Worm (Caenorhabditis elegans) whole organism, late embryonic: ENCODE results near the gene K11H12.7.

Experiments used
- C08G9.2 ChIP-seq: sonication (generic microtip); optimal IDR thresholded peaks from 2 replicates; lab custom pipeline; 2016; ENCODE audit warnings: mild to moderate bottlenecking, missing genetic modification characterization, moderate library complexity, missing compliant biosample characterization
- C38D4.7 ChIP-seq: fragments of 200-800 bp; sonication (Bioruptor generic); optimal IDR thresholded peaks from 2 replicates; lab custom pipeline; 2018; ENCODE audit warnings: mild to moderate bottlenecking, missing genetic modification characterization, moderate library complexity, missing compliant biosample characterization
- F13H6.1 ChIP-seq: sonication (generic microtip); optimal IDR thresholded peaks from 2 replicates; lab custom pipeline; 2016; ENCODE audit warnings: missing genetic modification characterization, missing compliant biosample characterization
- K09A11.1 ChIP-seq: sonication (generic microtip); optimal IDR thresholded peaks from 2 replicates; lab custom pipeline; 2017; ENCODE audit warnings: antibody characterized with exemption, mild to moderate bottlenecking, missing genetic modification characterization, missing compliant biosample characterization; ENCODE audit not compliant: insufficient read depth
- Y22D7AL.16 ChIP-seq: sonication (generic microtip); optimal IDR thresholded peaks from 2 replicates; lab custom pipeline; 2016; ENCODE audit warnings: missing genetic modification characterization, missing compliant biosample characterization
- ama-1 ChIP-seq: fragments of 150-350 bp; optimal IDR thresholded peaks from 2 replicates; lab custom pipeline; 2014
- ceh-14 ChIP-seq: sonication (generic microtip); optimal IDR thresholded peaks from 2 replicates; lab custom pipeline; 2016; ENCODE audit warnings: missing genotype, missing genetic modification characterization, missing compliant biosample characterization
- ceh-19 ChIP-seq: fragments of 200-800 bp; sonication (Bioruptor generic); optimal IDR thresholded peaks from 2 replicates; lab custom pipeline; 2018; ENCODE audit warnings: mild to moderate bottlenecking, missing genetic modification characterization, missing compliant biosample characterization
- ceh-22 ChIP-seq: sonication (generic microtip); optimal IDR thresholded peaks from 2 replicates; lab custom pipeline; 2017; ENCODE audit warnings: missing biosample characterization, missing genetic modification characterization
- ceh-24 ChIP-seq: sonication (generic microtip); optimal IDR thresholded peaks from 2 replicates; lab custom pipeline; 2016; ENCODE audit warnings: mild to moderate bottlenecking, missing genetic modification characterization, missing compliant biosample characterization
- ceh-31 ChIP-seq: sonication (generic microtip); optimal IDR thresholded peaks from 2 replicates; lab custom pipeline; 2016; ENCODE audit warnings: missing genetic modification characterization, missing compliant biosample characterization
- ceh-45 ChIP-seq: fragments of 200-800 bp; sonication (Bioruptor generic); IDR thresholded peaks from 2 replicates; pipeline ENCODE4 v1.3.6; 2022; ENCODE audit warnings: missing genetic modification reagents, missing genetic modification characterization, missing compliant biosample characterization
- ceh-48 ChIP-seq: sonication (generic microtip); optimal IDR thresholded peaks from 2 replicates; lab custom pipeline; 2016; ENCODE audit warnings: missing genetic modification characterization, inconsistent platforms, missing compliant biosample characterization
- ceh-6 ChIP-seq: fragments of 200-800 bp; sonication (Bioruptor generic); optimal IDR thresholded peaks from 2 replicates; lab custom pipeline; 2018; ENCODE audit warnings: mild to moderate bottlenecking, missing genetic modification characterization, missing compliant biosample characterization
- ceh-9 ChIP-seq: sonication (generic microtip); optimal IDR thresholded peaks from 2 replicates; lab custom pipeline; 2016; ENCODE audit warnings: mild to moderate bottlenecking, missing genetic modification characterization, inconsistent platforms, missing compliant biosample characterization
- che-1 ChIP-seq: sonication (generic microtip); optimal IDR thresholded peaks from 2 replicates; lab custom pipeline; 2016; ENCODE audit warnings: mild to moderate bottlenecking, missing genetic modification characterization, missing compliant biosample characterization
- dve-1 ChIP-seq: sonication (generic microtip); optimal IDR thresholded peaks from 2 replicates; lab custom pipeline; 2017; ENCODE audit warnings: antibody characterized with exemption, mild to moderate bottlenecking, missing genetic modification characterization, missing compliant biosample characterization
- elt-2 ChIP-seq: sonication (generic microtip); optimal IDR thresholded peaks from 2 replicates; lab custom pipeline; 2016; ENCODE audit warnings: missing genetic modification reagents, missing genetic modification characterization, missing compliant biosample characterization
- elt-4 ChIP-seq: sonication (generic microtip); optimal IDR thresholded peaks from 2 replicates; lab custom pipeline; 2016; ENCODE audit warnings: missing genetic modification characterization, missing compliant biosample characterization
- ets-4 ChIP-seq: sonication (generic microtip); optimal IDR thresholded peaks from 2 replicates; lab custom pipeline; 2016; ENCODE audit warnings: missing genetic modification characterization, missing compliant biosample characterization
- eyg-1 ChIP-seq: sonication (generic microtip); optimal IDR thresholded peaks from 2 replicates; lab custom pipeline; 2016; ENCODE audit warnings: missing genotype, missing genetic modification characterization, missing compliant biosample characterization
- fkh-10 ChIP-seq: fragments of 150-350 bp; optimal IDR thresholded peaks from 2 replicates; lab custom pipeline; 2014; ENCODE audit warnings: missing biosample characterization, missing genetic modification reagents, missing genetic modification characterization
- fkh-6 ChIP-seq: sonication (generic microtip); optimal IDR thresholded peaks from 2 replicates; lab custom pipeline; 2016; ENCODE audit warnings: missing genetic modification characterization, missing compliant biosample characterization
- hlh-15 ChIP-seq: sonication (generic microtip); optimal IDR thresholded peaks from 2 replicates; lab custom pipeline; 2016; ENCODE audit warnings: missing genetic modification characterization, missing compliant biosample characterization
- hlh-30 ChIP-seq: sonication (generic microtip); optimal IDR thresholded peaks from 2 replicates; lab custom pipeline; 2017; ENCODE audit warnings: antibody characterized with exemption, missing genetic modification characterization, missing compliant biosample characterization; ENCODE audit not compliant: insufficient read depth
- hlh-6 ChIP-seq: sonication (generic microtip); optimal IDR thresholded peaks from 2 replicates; lab custom pipeline; 2016; ENCODE audit warnings: missing genotype, missing genetic modification characterization, missing compliant biosample characterization
- lim-6 ChIP-seq: sonication (generic microtip); optimal IDR thresholded peaks from 2 replicates; lab custom pipeline; 2016; ENCODE audit warnings: missing genetic modification characterization, missing compliant biosample characterization
- lin-11 ChIP-seq: fragments of 200-800 bp; sonication (Bioruptor generic); optimal IDR thresholded peaks from 2 replicates; lab custom pipeline; 2018; ENCODE audit warnings: mild to moderate bottlenecking, missing genetic modification characterization, missing compliant biosample characterization
- mec-3 ChIP-seq: sonication (generic microtip); optimal IDR thresholded peaks from 2 replicates; lab custom pipeline; 2016; ENCODE audit warnings: borderline replicate concordance, missing genetic modification characterization, missing compliant biosample characterization
- nfya-1 ChIP-seq: sonication (generic microtip); optimal IDR thresholded peaks from 2 replicates; lab custom pipeline; 2017; ENCODE audit warnings: missing genetic modification characterization, mild to moderate bottlenecking, missing compliant biosample characterization, antibody characterized with exemption, moderate library complexity
- nhr-11 ChIP-seq: fragments of 150-350 bp; optimal IDR thresholded peaks from 2 replicates; lab custom pipeline; 2014; ENCODE audit warnings: missing biosample characterization, missing genetic modification characterization
- nhr-232 ChIP-seq: sonication (generic microtip); optimal IDR thresholded peaks from 2 replicates; lab custom pipeline; 2016; ENCODE audit warnings: missing genetic modification characterization, missing compliant biosample characterization
- odd-2 ChIP-seq: sonication (generic microtip); optimal IDR thresholded peaks from 2 replicates; lab custom pipeline; 2017; ENCODE audit warnings: antibody characterized with exemption, mild to moderate bottlenecking, missing genetic modification characterization, missing compliant biosample characterization
- pag-3 ChIP-seq: sonication (generic microtip); optimal IDR thresholded peaks from 2 replicates; lab custom pipeline; 2016; ENCODE audit warnings: missing compliant biosample characterization, missing genetic modification characterization, borderline replicate concordance
- pat-9 ChIP-seq: fragments of 200-800 bp; sonication (Bioruptor generic); optimal IDR thresholded peaks from 2 replicates; lab custom pipeline; 2018; ENCODE audit warnings: mild to moderate bottlenecking, missing genetic modification characterization, moderate library complexity, missing compliant biosample characterization
- pha-2 ChIP-seq: sonication (generic microtip); optimal IDR thresholded peaks from 2 replicates; lab custom pipeline; 2017; ENCODE audit warnings: mild to moderate bottlenecking, missing genetic modification characterization, missing compliant biosample characterization
- pha-4 ChIP-seq: fragments of 150-350 bp; optimal IDR thresholded peaks from 2 replicates; lab custom pipeline; 2018; ENCODE audit warnings: missing biosample characterization, missing genetic modification reagents, missing genetic modification characterization
- pqm-1 ChIP-seq: sonication (generic microtip); optimal IDR thresholded peaks from 2 replicates; lab custom pipeline; 2016; ENCODE audit warnings: missing genetic modification characterization, missing compliant biosample characterization
- rnt-1 ChIP-seq: sonication (generic microtip); optimal IDR thresholded peaks from 2 replicates; lab custom pipeline; 2016; ENCODE audit warnings: missing genetic modification characterization, missing compliant biosample characterization
- sdc-2 ChIP-seq: sonication (generic microtip); optimal IDR thresholded peaks from 2 replicates; lab custom pipeline; 2016; ENCODE audit warnings: missing genotype, missing genetic modification characterization, missing compliant biosample characterization
- sox-2 ChIP-seq: fragments of 200-800 bp; sonication (Bioruptor generic); IDR thresholded peaks from 2 replicates; pipeline ENCODE4 v1.3.6; 2022; ENCODE audit warnings: missing genetic modification reagents, missing genetic modification characterization, missing compliant biosample characterization
- sox-4 ChIP-seq: sonication (generic microtip); optimal IDR thresholded peaks from 2 replicates; lab custom pipeline; 2017; ENCODE audit warnings: mild to moderate bottlenecking, missing genetic modification characterization, inconsistent platforms, missing compliant biosample characterization
- syd-9 ChIP-seq: sonication (generic microtip); optimal IDR thresholded peaks from 2 replicates; lab custom pipeline; 2016; ENCODE audit warnings: mild to moderate bottlenecking, missing genetic modification characterization, moderate library complexity, missing compliant biosample characterization
- tbx-2 ChIP-seq: sonication (generic microtip); optimal IDR thresholded peaks from 2 replicates; lab custom pipeline; 2016; ENCODE audit warnings: missing genetic modification characterization, missing compliant biosample characterization
- tbx-7 ChIP-seq: sonication (generic microtip); optimal IDR thresholded peaks from 2 replicates; lab custom pipeline; 2016; ENCODE audit warnings: missing genotype, missing genetic modification characterization, missing compliant biosample characterization
- ttx-3 ChIP-seq: sonication (generic microtip); optimal IDR thresholded peaks from 2 replicates; lab custom pipeline; 2016; ENCODE audit warnings: missing genetic modification reagents, missing genetic modification characterization, missing compliant biosample characterization
- zip-5 ChIP-seq: sonication (generic microtip); optimal IDR thresholded peaks from 2 replicates; lab custom pipeline; 2016; ENCODE audit warnings: missing genetic modification characterization, missing compliant biosample characterization

Gene K11H12.7

ce11 chrIV:665225-665624, at the start of gene K11H12.7:
K11H12.7 (plus strand) TSS chrIV:665525.
- TF ChIP-seq ama-1 (no peak), sdc-2 (no peak), sox-2 (GFP tag; lab: Robert Waterston, UW) (no peak), ceh-48 (tag; lab: Kevin White, UChicago) (no peak), ceh-22 (tag; lab: Kevin White, UChicago) (no peak), pha-4 (tag; lab: Kevin White, UChicago) (no peak), hlh-30 (tag; lab: Kevin White, UChicago) (no peak)

ce11 chrIV:619766-620165, 45.6 kb upstream of the K11H12.7 start:
- no peak for TF ChIP-seq C08G9.2 (tag; lab: Kevin White, UChicago)
- no peak for TF ChIP-seq nfya-1 (tag; lab: Kevin White, UChicago)
- no peak for TF ChIP-seq dve-1
- TF ChIP-seq Y22D7AL.16 = no peak
- TF ChIP-seq mec-3 (tag; lab: Kevin White, UChicago) = no peak
- TF ChIP-seq elt-4 (tag; lab: Kevin White, UChicago) = no peak
- no peak for TF ChIP-seq ttx-3
- no peak for TF ChIP-seq zip-5 (tag; lab: Kevin White, UChicago)
- no peak for TF ChIP-seq ceh-22 (tag; lab: Kevin White, UChicago)
- TF ChIP-seq odd-2 (tag; lab: Kevin White, UChicago) = no peak
- no peak for TF ChIP-seq ama-1
- TF ChIP-seq che-1 (tag; lab: Kevin White, UChicago) = no peak
- TF ChIP-seq syd-9 (tag; lab: Kevin White, UChicago) = no peak
- no peak for TF ChIP-seq hlh-6
- TF ChIP-seq pqm-1 (tag; lab: Kevin White, UChicago) = no peak
- TF ChIP-seq sox-4 = no peak
- TF ChIP-seq, all 69 proteins: peak for 0

ce11 chrIV:620324-620723, 45.0 kb upstream of the K11H12.7 start:
- TF ChIP-seq C08G9.2 (tag; lab: Kevin White, UChicago) (peak; percentile 64), nhr-11 (tag; lab: Kevin White, UChicago) (no peak), ama-1 (no peak), ceh-45 (GFP tag; lab: Robert Waterston, UW) (no peak), F13H6.1 (peak; percentile 38), nhr-232 (tag; lab: Kevin White, UChicago) (peak; percentile 51), pat-9 (peak; percentile 64), fkh-6 (tag; lab: Kevin White, UChicago) (peak; percentile 32), sdc-2 (no peak), C38D4.7 (GFP tag; lab: Kevin White, UChicago) (peak; percentile 70), zip-5 (tag; lab: Kevin White, UChicago) (peak; percentile 36), sox-2 (GFP tag; lab: Robert Waterston, UW) (peak; percentile 50), lim-6 (tag; lab: Kevin White, UChicago) (no peak), elt-2 (tag; lab: Kevin White, UChicago) (peak; percentile 88), eyg-1 (tag; lab: Kevin White, UChicago) (peak; percentile 5), ceh-48 (tag; lab: Kevin White, UChicago) (peak; percentile 56), hlh-30 (tag; lab: Kevin White, UChicago) (peak; percentile 13), sox-4 (peak; percentile 78), lin-11 (tag; lab: Kevin White, UChicago) (peak; percentile 72), hlh-15 (peak; percentile 9), elt-4 (tag; lab: Kevin White, UChicago) (no peak), fkh-10 (GFP tag; lab: Kevin White, UChicago) (no peak), K09A11.1 (tag; lab: Kevin White, UChicago) (peak; percentile 35), rnt-1 (peak; percentile 71), dve-1 (peak; percentile 61), ceh-6 (GFP tag; lab: Kevin White, UChicago) (peak; percentile 79), ceh-24 (tag; lab: Kevin White, UChicago) (no peak), pqm-1 (tag; lab: Kevin White, UChicago) (no peak), ceh-14 (tag; lab: Kevin White, UChicago) (peak; percentile 50), ceh-31 (tag; lab: Kevin White, UChicago) (peak; percentile 19), ceh-19 (peak; percentile 80), ceh-9 (tag; lab: Kevin White, UChicago) (peak; percentile 55), pha-4 (tag; lab: Kevin White, UChicago) (no peak), pag-3 (tag; lab: Kevin White, UChicago) (no peak), ets-4 (no peak), tbx-7 (tag; lab: Kevin White, UChicago) (peak; percentile 10), pha-2 (tag; lab: Kevin White, UChicago) (peak; percentile 73), tbx-2 (tag; lab: Kevin White, UChicago) (peak; percentile 64)
